Worm (Caenorhabditis elegans): Measurements from ENCODE around the gene nhr-234.
"Not testable (repeated sequence)": the region's sequence is repeated elsewhere in the genome, so short reads cannot be mapped to it uniquely, and the experiment has no call there.

nhr-234 gene

ce11 chrII:12619288-12619687, 17.2 kb upstream of the nhr-234 start, which contains the start of gene nspe-2:
Gene nspe-2 (minus strand): TSS chrII:12619388.
- no peak for TF ChIP-seq pha-4 (tag; optimal IDR thresholded peaks at IDR 0.05)
- TF ChIP-seq ceh-6 (GFP tag; optimal IDR thresholded peaks at IDR 0.05), result no peak
- no peak for TF ChIP-seq hlh-30 (tag; optimal IDR thresholded peaks at IDR 0.05; ENCODE audit: insufficient read depth)

- TF ChIP-seq nfya-1 (tag; optimal IDR thresholded peaks at IDR 0.05) (no peak), ttx-3 (tag; optimal IDR thresholded peaks at IDR 0.05) (no peak), ceh-30 (tag; optimal IDR thresholded peaks at IDR 0.05) (no peak), ceh-14 (tag; optimal IDR thresholded peaks at IDR 0.05) (no peak), sdc-2 (tag; optimal IDR thresholded peaks at IDR 0.05) (no peak), K02D7.2 (tag; optimal IDR thresholded peaks at IDR 0.05) (no peak), ref-2 (tag; optimal IDR thresholded peaks at IDR 0.05) (no peak), nhr-11 (tag; optimal IDR thresholded peaks at IDR 0.05) (no peak), ceh-48 (tag; optimal IDR thresholded peaks at IDR 0.05) (no peak), F13H6.1 (tag; optimal IDR thresholded peaks at IDR 0.05) (no peak), odd-2 (tag; optimal IDR thresholded peaks at IDR 0.05) (no peak), ahr-1 (tag; optimal IDR thresholded peaks at IDR 0.05) (no peak), hlh-30 (tag; optimal IDR thresholded peaks at IDR 0.05; ENCODE audit: insufficient read depth) (no peak), ceh-22 (tag; optimal IDR thresholded peaks at IDR 0.05) (no peak), pha-4 (tag; optimal IDR thresholded peaks at IDR 0.05) (no peak), pros-1 (tag; optimal IDR thresholded peaks at IDR 0.05) (no peak)
Observed at ce11 chrII:12620764-12621163, 15.7 kb upstream of the nhr-234 start, which contains the start of gene nspe-1. Gene nspe-1 (minus strand): TSS chrII:12620864.

ce11 chrII:12621908-12622566, 14.4 kb upstream of the nhr-234 start, which contains the start of gene nspe-8:
Gene nspe-8 (minus strand): TSS chrII:12621958.
- TF ChIP-seq lin-11 (tag; optimal IDR thresholded peaks at IDR 0.05), result no peak
- no peak for TF ChIP-seq ceh-14 (tag; optimal IDR thresholded peaks at IDR 0.05)
- no peak for TF ChIP-seq che-1 (tag; optimal IDR thresholded peaks at IDR 0.05)
- TF ChIP-seq ceh-22 (tag; optimal IDR thresholded peaks at IDR 0.05), result no peak
- TF ChIP-seq lim-6 (tag; optimal IDR thresholded peaks at IDR 0.05), result no peak
- TF ChIP-seq sox-4 (tag; optimal IDR thresholded peaks at IDR 0.05), result no peak

ce11 chrII:12622843-12623242, 13.6 kb upstream of the nhr-234 start:
- TF ChIP-seq hlh-8 (tag; optimal IDR thresholded peaks at IDR 0.05), result no peak
- TF ChIP-seq pag-3 (tag; optimal IDR thresholded peaks at IDR 0.05; ENCODE audit: borderline replicate concordance), result no peak
- no peak for TF ChIP-seq fkh-10 (GFP tag; optimal IDR thresholded peaks at IDR 0.05)
- no peak for TF ChIP-seq nhr-11 (tag; optimal IDR thresholded peaks at IDR 0.05)
- TF ChIP-seq ama-1 (optimal IDR thresholded peaks at IDR 0.05), result no peak
- TF ChIP-seq C38D4.7 (GFP tag; optimal IDR thresholded peaks at IDR 0.05), result no peak
- TF ChIP-seq ceh-14 (tag; optimal IDR thresholded peaks at IDR 0.05), result no peak
- TF ChIP-seq ahr-1 (tag; optimal IDR thresholded peaks at IDR 0.05), result no peak
- no peak for TF ChIP-seq nfya-1 (tag; optimal IDR thresholded peaks at IDR 0.05)
- no peak for TF ChIP-seq sox-2 (GFP tag; IDR thresholded peaks at IDR 0.05)
- no peak for TF ChIP-seq lim-6 (tag; optimal IDR thresholded peaks at IDR 0.05)
- no peak for TF ChIP-seq eyg-1 (tag; optimal IDR thresholded peaks at IDR 0.05)
- no peak for TF ChIP-seq dve-1 (tag; optimal IDR thresholded peaks at IDR 0.05)

ce11 chrII:12624433-12624832, 12.0 kb upstream of the nhr-234 start, which contains the start of gene Y38E10A.14:
Gene Y38E10A.14 (minus strand): TSS chrII:12624533.
- not testable (repeated sequence) for TF ChIP-seq ttx-3, syd-9, lim-6 (tag; optimal IDR thresholded peaks at IDR 0.05)

ce11 chrII:12625673-12626072, 10.8 kb upstream of the nhr-234 start:
- TF ChIP-seq ama-1 (optimal IDR thresholded peaks at IDR 0.05) (no peak), ceh-9 (tag; optimal IDR thresholded peaks at IDR 0.05) (no peak), tbx-7 (tag; optimal IDR thresholded peaks at IDR 0.05) (no peak), ahr-1 (tag; optimal IDR thresholded peaks at IDR 0.05) (no peak), ref-2 (tag; optimal IDR thresholded peaks at IDR 0.05) (no peak), rnt-1 (tag; optimal IDR thresholded peaks at IDR 0.05) (no peak), fkh-6 (tag; optimal IDR thresholded peaks at IDR 0.05) (no peak), syd-9 (tag; optimal IDR thresholded peaks at IDR 0.05) (no peak), madf-2 (tag; optimal IDR thresholded peaks at IDR 0.05) (no peak), ceh-6 (GFP tag; optimal IDR thresholded peaks at IDR 0.05) (no peak), ttx-3 (tag; optimal IDR thresholded peaks at IDR 0.05) (no peak), lin-11 (tag; optimal IDR thresholded peaks at IDR 0.05) (no peak), unc-86 (tag; optimal IDR thresholded peaks at IDR 0.05) (no peak), ceh-48 (tag; optimal IDR thresholded peaks at IDR 0.05) (no peak)

Measured in whole organism, late embryonic.